Worm (Caenorhabditis elegans) whole organism, L2 larva: ENCODE measurements around the gene F29B9.8.

Experiments used
- C34F6.9 ChIP-seq: fragments of 150-350 bp; optimal IDR thresholded peaks from 2 replicates; lab custom pipeline; 2014; ENCODE audit warnings: missing biosample characterization, missing genetic modification characterization
- aly-2 ChIP-seq: fragments of 150-350 bp; optimal IDR thresholded peaks from 2 replicates; lab custom pipeline; 2014; ENCODE audit warnings: missing biosample characterization, missing genetic modification characterization
- sma-9 ChIP-seq, 2 experiments: fragments of 150-350 bp in 1 of 2; sonication (generic microtip) in 1 of 2; optimal IDR thresholded peaks; 2 replicates each; lab custom pipeline; 2014 to 2016; ENCODE audit warnings: missing genetic modification characterization in 2 of 2, mild to moderate bottlenecking in 1 of 2, missing biosample characterization in 1 of 2, missing compliant biosample characterization in 1 of 2, missing genetic modification reagents in 1 of 2, moderate library complexity in 1 of 2
- unc-62 ChIP-seq: fragments of 150-350 bp; optimal IDR thresholded peaks from 2 replicates; lab custom pipeline; 2014; ENCODE audit warnings: missing biosample characterization, missing genetic modification reagents, missing genetic modification characterization

DNA sequence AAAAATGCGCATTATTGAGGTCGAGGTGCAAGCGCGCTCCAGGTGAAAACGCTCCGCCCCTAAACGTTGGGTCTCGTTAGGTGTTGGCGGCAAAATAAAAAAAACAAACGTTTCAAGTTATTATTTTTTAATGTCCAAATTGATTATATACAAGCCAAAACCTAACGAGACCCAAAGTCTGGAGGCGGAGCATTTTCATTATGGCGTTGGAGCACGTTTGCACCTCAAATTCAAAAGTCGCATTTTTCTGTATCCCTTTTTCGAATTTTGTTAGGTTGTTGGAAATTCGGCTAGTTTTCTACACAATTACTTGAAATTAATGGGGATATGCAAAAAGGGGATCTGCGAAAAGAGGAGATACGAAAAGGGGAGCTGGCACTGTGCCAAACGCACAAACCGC, 10.4 kb downstream of the F29B9.8 start, which contains the start of gene col-111:
- TF ChIP-seq C34F6.9 (no peak), unc-62 (GFP tag; lab: Kevin White, UChicago) (no peak), sma-9 (GFP tag; optimal IDR thresholded peaks at IDR 0.05; lab: Kevin White, UChicago) (no peak), sma-9 (tag; optimal IDR thresholded peaks at IDR 0.05; lab: Kevin White, UChicago) (no peak), aly-2 (tag; lab: Kevin White, UChicago) (no peak)
